Fruit fly (Drosophila melanogaster) whole organism, adult: Measurements from ENCODE around the gene Kap-alpha3.

Source experiments
- CG11617 ChIP-seq: fragments of 200-800 bp; sonication (Bioruptor generic); optimal IDR thresholded peaks from 2 replicates; lab custom pipeline; 2017; ENCODE audit warnings: mild to moderate bottlenecking, missing biosample characterization, missing genetic modification reagents, missing genetic modification characterization
- CG14711 ChIP-seq: fragments of 200-800 bp; sonication (Bioruptor generic); optimal IDR thresholded peaks from 2 replicates; lab custom pipeline; 2018; ENCODE audit warnings: missing biosample characterization, mild to moderate bottlenecking, missing genetic modification characterization, moderate library complexity
- Crg-1 ChIP-seq: fragments of 200-800 bp; sonication (Bioruptor generic); optimal IDR thresholded peaks from 2 replicates; lab custom pipeline; 2016; ENCODE audit warnings: missing biosample characterization, missing genetic modification characterization
- Hr96 ChIP-seq: fragments of 200-800 bp; sonication (Bioruptor generic); optimal IDR thresholded peaks from 2 replicates; lab custom pipeline; 2016; ENCODE audit warnings: missing biosample characterization, missing genetic modification characterization
- Mnt ChIP-seq: fragments of 200-800 bp; sonication (Bioruptor generic); optimal IDR thresholded peaks from 2 replicates; lab custom pipeline; 2016; ENCODE audit warnings: missing biosample characterization, mild to moderate bottlenecking, missing genetic modification characterization
- bab1 ChIP-seq: fragments of 200-800 bp; sonication (Bioruptor generic); optimal IDR thresholded peaks from 3 replicates; lab custom pipeline; 2019; ENCODE audit warnings: missing biosample characterization, mild to moderate bottlenecking, missing genetic modification characterization, moderate library complexity
- kay ChIP-seq: fragments of 200-800 bp; sonication (Bioruptor generic); peaks from one replicate; lab custom pipeline; 2016; ENCODE audit warnings: missing biosample characterization, missing genetic modification characterization, borderline replicate concordance
- pad ChIP-seq: fragments of 200-800 bp; sonication (Bioruptor generic); optimal IDR thresholded peaks from 3 replicates; lab custom pipeline; 2017; ENCODE audit warnings: missing biosample characterization, missing genetic modification characterization, mild to moderate bottlenecking, moderate library complexity, missing genetic modification reagents

- TF ChIP-seq pad (GFP tag; lab: Kevin White, UChicago) (no peak), kay (GFP tag; lab: Kevin White, UChicago) (peak; percentile 71), Crg-1 (no peak), Hr96 (no peak), Mnt (GFP tag; lab: Kevin White, UChicago) (no peak), bab1 (GFP tag; lab: Kevin White, UChicago) (no peak), CG14711 (tag; lab: Kevin White, UChicago) (no peak), CG11617 (GFP tag; lab: Kevin White, UChicago) (no peak)
Observed at dm6 chr3R:9529387-9529897, 48.1 kb downstream of the Kap-alpha3 start.
